Fruit fly (Drosophila melanogaster) whole organism, prepupa: ENCODE results near the gene Snx21.
A peak's percentile ranks its signal among the peaks of the same experiment; 100 is the strongest.

Experiments
- Blimp-1 ChIP-seq: fragments of 200-800 bp; sonication (Bioruptor generic); optimal IDR thresholded peaks from 3 replicates; lab custom pipeline; 2017; ENCODE audit warnings: missing biosample characterization, missing genetic modification characterization, mild to moderate bottlenecking, moderate library complexity, missing genetic modification reagents
- CG10631 ChIP-seq: fragments of 200-800 bp; sonication (Bioruptor generic); optimal IDR thresholded peaks from 2 replicates; lab custom pipeline; 2016; ENCODE audit warnings: missing biosample characterization, missing genetic modification characterization
- CG10669 ChIP-seq: fragments of 200-800 bp; sonication (Bioruptor generic); optimal IDR thresholded peaks from 3 replicates; lab custom pipeline; 2018; ENCODE audit warnings: missing biosample characterization, mild to moderate bottlenecking, missing genetic modification characterization, moderate library complexity
- CG11294 ChIP-seq: fragments of 200-800 bp; sonication (Bioruptor generic); IDR thresholded peaks from 2 replicates; pipeline ENCODE4 v1.3.6; 2022; ENCODE audit warnings: missing biosample characterization, missing genetic modification characterization
- CG11762 ChIP-seq: fragments of 200-800 bp; sonication (Bioruptor generic); optimal IDR thresholded peaks from 3 replicates; lab custom pipeline; 2016; ENCODE audit warnings: missing biosample characterization, missing genetic modification characterization; ENCODE audit not compliant: insufficient read depth
- CG11902 ChIP-seq: fragments of 200-800 bp; sonication (Bioruptor generic); optimal IDR thresholded peaks from 3 replicates; lab custom pipeline; 2016; ENCODE audit warnings: missing biosample characterization, missing genetic modification characterization
- CG15336 ChIP-seq: fragments of 200-800 bp; sonication (Bioruptor generic); IDR thresholded peaks from 2 replicates; pipeline ENCODE4 v1.3.6; 2022; ENCODE audit warnings: missing biosample characterization, missing genetic modification characterization
- CG1621 ChIP-seq: fragments of 200-800 bp; sonication (Bioruptor generic); optimal IDR thresholded peaks from 3 replicates; lab custom pipeline; 2018; ENCODE audit warnings: missing biosample characterization, mild to moderate bottlenecking, missing genetic modification characterization
- CG16779 ChIP-seq: fragments of 200-800 bp; sonication (Bioruptor generic); optimal IDR thresholded peaks from 3 replicates; lab custom pipeline; 2017; ENCODE audit warnings: missing biosample characterization, mild to moderate bottlenecking, missing genetic modification characterization
- CG3032 ChIP-seq: fragments of 200-800 bp; optimal IDR thresholded peaks from 2 replicates; lab custom pipeline; 2019; ENCODE audit warnings: missing biosample characterization, mild to moderate bottlenecking, missing genetic modification characterization, moderate library complexity
- CG31627 ChIP-seq: fragments of 200-800 bp; sonication (Bioruptor generic); optimal IDR thresholded peaks from 3 replicates; lab custom pipeline; 2016; ENCODE audit warnings: missing biosample characterization, missing genetic modification characterization
- CG32006 ChIP-seq: fragments of 200-800 bp; sonication (Bioruptor generic); optimal IDR thresholded peaks from 3 replicates; lab custom pipeline; 2017; ENCODE audit warnings: missing biosample characterization, mild to moderate bottlenecking, missing genetic modification characterization
- CG34406 ChIP-seq: fragments of 200-800 bp; sonication (Bioruptor generic); optimal IDR thresholded peaks from 3 replicates; lab custom pipeline; 2016; ENCODE audit warnings: missing biosample characterization, missing genetic modification characterization
- CG3919 ChIP-seq: fragments of 200-800 bp; sonication (Bioruptor generic); optimal IDR thresholded peaks from 3 replicates; lab custom pipeline; 2016; ENCODE audit warnings: missing biosample characterization, missing genetic modification characterization
- CG4318 ChIP-seq: fragments of 200-800 bp; sonication (Bioruptor generic); optimal IDR thresholded peaks from 3 replicates; lab custom pipeline; 2017; ENCODE audit warnings: missing biosample characterization, mild to moderate bottlenecking, missing genetic modification characterization
- CG6163 ChIP-seq: fragments of 200-800 bp; sonication (Bioruptor generic); IDR thresholded peaks from 3 replicates; pipeline ENCODE4 v1.3.6; 2022; ENCODE audit warnings: missing biosample characterization, missing genetic modification characterization
- CG6276 ChIP-seq: fragments of 200-800 bp; sonication (Bioruptor generic); optimal IDR thresholded peaks from 2 replicates; lab custom pipeline; 2017; ENCODE audit warnings: missing biosample characterization, mild to moderate bottlenecking, missing genetic modification characterization
- CG6792 ChIP-seq: fragments of 200-800 bp; sonication (Bioruptor generic); optimal IDR thresholded peaks from 3 replicates; lab custom pipeline; 2016; ENCODE audit warnings: missing biosample characterization, missing genetic modification characterization
- CG6808 ChIP-seq: fragments of 200-800 bp; sonication (Bioruptor generic); optimal IDR thresholded peaks from 3 replicates; lab custom pipeline; 2017; ENCODE audit warnings: missing biosample characterization, missing genetic modification characterization, mild to moderate bottlenecking, moderate library complexity, missing genetic modification reagents
- CG7368 ChIP-seq: fragments of 200-800 bp; sonication (Bioruptor generic); optimal IDR thresholded peaks from 3 replicates; lab custom pipeline; 2016; ENCODE audit warnings: missing biosample characterization, missing genetic modification characterization
- CG8119 ChIP-seq: fragments of 200-800 bp; sonication (Bioruptor generic); IDR thresholded peaks from 3 replicates; pipeline ENCODE4 v1.3.6; 2022; ENCODE audit warnings: missing biosample characterization, missing genetic modification characterization
- CG8319 ChIP-seq: fragments of 200-800 bp; sonication (Bioruptor generic); optimal IDR thresholded peaks from 3 replicates; lab custom pipeline; 2016; ENCODE audit warnings: missing biosample characterization, missing genetic modification characterization
- CG9139 ChIP-seq: fragments of 200-800 bp; sonication (Bioruptor generic); optimal IDR thresholded peaks from 3 replicates; lab custom pipeline; 2017; ENCODE audit warnings: missing biosample characterization, mild to moderate bottlenecking, missing genetic modification characterization
- Eip75B ChIP-seq: fragments of 200-800 bp; sonication (Bioruptor generic); optimal IDR thresholded peaks from 3 replicates; lab custom pipeline; 2016; ENCODE audit warnings: missing biosample characterization, missing genetic modification characterization
- Eip78C ChIP-seq: fragments of 200-800 bp; sonication (Bioruptor generic); peaks from one replicate; lab custom pipeline; 2016; ENCODE audit warnings: missing biosample characterization, missing genetic modification characterization
- Eip93F ChIP-seq: fragments of 200-800 bp; sonication (Bioruptor generic); optimal IDR thresholded peaks from 2 replicates; lab custom pipeline; 2016; ENCODE audit warnings: missing biosample characterization, mild to moderate bottlenecking, missing genetic modification characterization
- Gug ChIP-seq: fragments of 200-800 bp; sonication (Bioruptor generic); IDR thresholded peaks from 2 replicates; pipeline ENCODE4 v1.3.6; 2022; ENCODE audit warnings: missing biosample characterization, missing genetic modification characterization
- Hr39 ChIP-seq: fragments of 200-800 bp; sonication (Bioruptor generic); optimal IDR thresholded peaks from 2 replicates; lab custom pipeline; 2016; ENCODE audit warnings: missing biosample characterization, missing genetic modification characterization
- Hr4 ChIP-seq: fragments of 200-800 bp; sonication (Bioruptor generic); optimal IDR thresholded peaks from 3 replicates; lab custom pipeline; 2016; ENCODE audit warnings: missing biosample characterization, missing genetic modification characterization
- Lpt ChIP-seq: fragments of 200-800 bp; sonication (Bioruptor generic); optimal IDR thresholded peaks from 3 replicates; lab custom pipeline; 2016; ENCODE audit warnings: missing biosample characterization, missing genetic modification characterization
- Met ChIP-seq: fragments of 200-800 bp; sonication (Bioruptor generic); optimal IDR thresholded peaks from 3 replicates; lab custom pipeline; 2016; ENCODE audit warnings: missing biosample characterization, missing genetic modification characterization
- OdsH ChIP-seq: fragments of 200-800 bp; sonication (Bioruptor generic); optimal IDR thresholded peaks from 3 replicates; lab custom pipeline; 2016; ENCODE audit warnings: missing biosample characterization, missing genetic modification characterization
- Smox ChIP-seq: fragments of 200-800 bp; sonication (Bioruptor generic); optimal IDR thresholded peaks from 3 replicates; lab custom pipeline; 2016; ENCODE audit warnings: missing biosample characterization, missing genetic modification characterization
- Sox102F ChIP-seq: fragments of 200-800 bp; sonication (Bioruptor generic); optimal IDR thresholded peaks from 2 replicates; lab custom pipeline; 2016; ENCODE audit warnings: missing biosample characterization, mild to moderate bottlenecking, missing genetic modification characterization
- Sox15 ChIP-seq: fragments of 200-800 bp; sonication (Bioruptor generic); optimal IDR thresholded peaks from 3 replicates; lab custom pipeline; 2016; ENCODE audit warnings: missing biosample characterization, missing genetic modification characterization
- achi ChIP-seq: fragments of 200-800 bp; sonication (Bioruptor generic); optimal IDR thresholded peaks from 3 replicates; lab custom pipeline; 2016; ENCODE audit warnings: missing biosample characterization, missing genetic modification characterization
- acj6 ChIP-seq: fragments of 200-800 bp; sonication (Bioruptor generic); optimal IDR thresholded peaks from 3 replicates; lab custom pipeline; 2016; ENCODE audit warnings: missing biosample characterization, missing genetic modification characterization
- cyc ChIP-seq: fragments of 200-800 bp; sonication (Bioruptor generic); optimal IDR thresholded peaks from 3 replicates; lab custom pipeline; 2016; ENCODE audit warnings: missing biosample characterization, missing genetic modification characterization
- dac ChIP-seq: fragments of 200-800 bp; sonication (Bioruptor generic); optimal IDR thresholded peaks from 2 replicates; lab custom pipeline; 2017; ENCODE audit warnings: missing biosample characterization, mild to moderate bottlenecking, missing genetic modification characterization
- dsx ChIP-seq: fragments of 200-800 bp; optimal IDR thresholded peaks from 3 replicates; lab custom pipeline; 2019; ENCODE audit warnings: missing biosample characterization, mild to moderate bottlenecking, missing genetic modification characterization, moderate library complexity; ENCODE audit not compliant: poor library complexity, severe bottlenecking
- eg ChIP-seq: fragments of 200-800 bp; sonication (Bioruptor generic); IDR thresholded peaks from 3 replicates; pipeline ENCODE4 v1.3.6; 2022; ENCODE audit warnings: missing biosample characterization, missing genetic modification characterization
- esn ChIP-seq: fragments of 200-800 bp; sonication (Bioruptor generic); optimal IDR thresholded peaks from 2 replicates; lab custom pipeline; 2016; ENCODE audit warnings: missing biosample characterization, mild to moderate bottlenecking, missing genetic modification characterization, moderate library complexity
- fd59A ChIP-seq: fragments of 200-800 bp; sonication (Bioruptor generic); optimal IDR thresholded peaks from 2 replicates; lab custom pipeline; 2017; ENCODE audit warnings: missing biosample characterization, mild to moderate bottlenecking, missing genetic modification characterization, missing genetic modification reagents
- fkh ChIP-seq: fragments of 200-800 bp; sonication (Bioruptor generic); optimal IDR thresholded peaks from 3 replicates; lab custom pipeline; 2017; ENCODE audit warnings: missing biosample characterization, mild to moderate bottlenecking, missing genetic modification characterization, moderate library complexity
- lz ChIP-seq: fragments of 200-800 bp; sonication (Bioruptor generic); optimal IDR thresholded peaks from 3 replicates; lab custom pipeline; 2016; ENCODE audit warnings: missing biosample characterization, missing genetic modification characterization
- net ChIP-seq: fragments of 200-800 bp; sonication (Bioruptor generic); optimal IDR thresholded peaks from 3 replicates; lab custom pipeline; 2016; ENCODE audit warnings: missing biosample characterization, missing genetic modification characterization
- pdm3 ChIP-seq: fragments of 200-800 bp; sonication (Bioruptor generic); optimal IDR thresholded peaks from 3 replicates; lab custom pipeline; 2016; ENCODE audit warnings: missing biosample characterization, missing genetic modification characterization
- salr ChIP-seq, 2 experiments: fragments of 200-800 bp; sonication (Bioruptor generic); optimal IDR thresholded peaks; 3 replicates each; lab custom pipeline; 2016 to 2018; ENCODE audit warnings: missing biosample characterization in 2 of 2, missing genetic modification characterization in 2 of 2, mild to moderate bottlenecking in 1 of 2
- spab ChIP-seq: fragments of 200-800 bp; sonication (Bioruptor generic); optimal IDR thresholded peaks from 2 replicates; lab custom pipeline; 2017; ENCODE audit warnings: missing biosample characterization, mild to moderate bottlenecking, missing genetic modification characterization, missing genetic modification reagents
- ss ChIP-seq, 2 experiments: fragments of 200-800 bp; sonication (Bioruptor generic); optimal IDR thresholded peaks; 2 replicates in 1 of 2; 3 replicates in 1 of 2; lab custom pipeline; 2017 to 2018; ENCODE audit warnings: mild to moderate bottlenecking in 2 of 2, missing biosample characterization in 2 of 2, missing genetic modification characterization in 2 of 2, moderate library complexity in 1 of 2
- topi ChIP-seq: fragments of 200-800 bp; sonication (Bioruptor generic); optimal IDR thresholded peaks from 3 replicates; lab custom pipeline; 2016; ENCODE audit warnings: missing biosample characterization, missing genetic modification characterization
- vri ChIP-seq: fragments of 200-800 bp; sonication (Bioruptor generic); optimal IDR thresholded peaks from 3 replicates; lab custom pipeline; 2016; ENCODE audit warnings: missing biosample characterization, mild to moderate bottlenecking, missing genetic modification characterization

The Snx21 gene

DNA sequence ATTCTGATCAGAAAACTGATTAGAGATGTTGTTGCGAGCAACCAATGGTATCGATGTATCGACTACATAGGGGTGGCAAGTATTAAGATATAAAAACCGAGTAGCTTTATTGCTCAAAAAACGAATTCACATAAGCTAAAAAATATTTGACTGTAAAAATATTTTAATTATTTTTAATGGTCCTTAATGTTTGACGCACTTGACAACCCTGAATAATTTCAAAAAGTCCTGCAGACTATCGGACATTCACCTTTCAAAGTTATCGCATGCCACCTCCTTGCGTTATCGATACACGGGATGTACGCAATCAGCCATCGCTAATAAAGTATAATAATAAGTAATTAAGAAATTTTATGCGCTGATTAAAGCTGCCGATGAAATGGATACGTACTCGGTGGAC lies 5.8 kb downstream of the Snx21 start, which contains the start of the genes HemK2, Snapin and Tnpo-SR:
Gene HemK2, minus strand, starts transcription at position 24 of the 400 bp plus-strand sequence.
Gene Snapin, minus strand, starts transcription at position 24 of the 400 bp plus-strand sequence.
Gene Tnpo-SR, plus strand, starts transcription at position 271 of the 400 bp plus-strand sequence.
- TF ChIP-seq Eip78C (GFP tag; lab: Kevin White, UChicago) (peak; percentile 95), CG3032 (tag; lab: Kevin White, UChicago) (peak; percentile 91), pdm3 (GFP tag; lab: Kevin White, UChicago) (peak; percentile 92), topi (GFP tag; lab: Kevin White, UChicago) (peak; percentile 94), CG15336 (peak; percentile 83), vri (GFP tag; lab: Kevin White, UChicago) (peak; percentile 88), Sox102F (peak; percentile 90), achi (GFP tag; lab: Kevin White, UChicago) (peak; percentile 87), dsx (GFP tag; lab: Kevin White, UChicago) (peak; percentile 85), CG6792 (peak; percentile 89), Smox (peak; percentile 92), CG10631 (GFP tag; lab: Kevin White, UChicago) (peak; percentile 94), eg (peak; percentile 90), CG3919 (peak; percentile 89), acj6 (GFP tag; lab: Kevin White, UChicago) (peak; percentile 93), CG8319 (GFP tag; lab: Kevin White, UChicago) (peak; percentile 78), esn (GFP tag; lab: Kevin White, UChicago) (peak; percentile 93), Lpt (GFP tag; lab: Kevin White, UChicago) (peak; percentile 76), CG32006 (GFP tag; lab: Kevin White, UChicago) (peak; percentile 84), CG11294 (GFP tag; lab: Robert Waterston, UW) (peak; percentile 79; the same call in 1 of the 2 replicates), spab (GFP tag; lab: Kevin White, UChicago) (no peak), Eip93F (GFP tag; lab: Kevin White, UChicago) (peak; percentile 87), CG6276 (GFP tag; lab: Kevin White, UChicago) (no peak), Sox15 (GFP tag; lab: Kevin White, UChicago) (peak; percentile 83), Hr39 (peak; percentile 93), fd59A (peak; percentile 69), CG4318 (peak; percentile 76), CG9139 (GFP tag; lab: Kevin White, UChicago) (no peak), CG8119 (peak; percentile 76; the same call in 2 of the 3 replicates), dac (GFP tag; lab: Kevin White, UChicago) (peak; percentile 75), Met (GFP tag; lab: Kevin White, UChicago) (peak; percentile 92), net (GFP tag; lab: Kevin White, UChicago) (peak; percentile 80), fkh (peak; percentile 48), Eip75B (GFP tag; lab: Kevin White, UChicago) (peak; percentile 89), Blimp-1 (peak; percentile 70), CG31627 (GFP tag; lab: Kevin White, UChicago) (peak; percentile 91), Hr4 (GFP tag; lab: Kevin White, UChicago) (peak; percentile 91), CG34406 (GFP tag; lab: Kevin White, UChicago) (peak; percentile 80), CG6163 (GFP tag; lab: Robert Waterston, UW) (peak; percentile 93), CG10669 (GFP tag; lab: Kevin White, UChicago) (peak; percentile 84), CG7368 (GFP tag; lab: Kevin White, UChicago) (peak; percentile 78), ss (GFP tag; optimal IDR thresholded peaks at IDR 0.05; lab: Kevin White, UChicago) (peak; percentile 59 to 84), CG1621 (tag; lab: Kevin White, UChicago) (peak; percentile 83), CG11902 (GFP tag; lab: Kevin White, UChicago) (peak; percentile 91), salr (GFP tag; optimal IDR thresholded peaks at IDR 0.05; lab: Kevin White, UChicago) (peak; percentile 67 to 79), Gug (peak; percentile 88), CG16779 (tag; lab: Kevin White, UChicago) (peak; percentile 53), cyc (peak; percentile 93), CG6808 (peak; percentile 74), CG11762 (GFP tag; lab: Kevin White, UChicago) (peak; percentile 78), OdsH (peak; percentile 92), lz (GFP tag; lab: Kevin White, UChicago) (peak; percentile 93)
